Worm (Caenorhabditis elegans) whole organism, early embryonic: ENCODE results near the gene srh-252.

Experiments
- B0310.2 ChIP-seq: sonication (generic microtip); optimal IDR thresholded peaks from 2 replicates; lab custom pipeline; 2016; ENCODE audit warnings: mild to moderate bottlenecking, missing genetic modification characterization, missing compliant biosample characterization
- F13C5.2 ChIP-seq: sonication (generic microtip); optimal IDR thresholded peaks from 2 replicates; lab custom pipeline; 2017; ENCODE audit warnings: mild to moderate bottlenecking, missing genetic modification characterization, inconsistent platforms, missing compliant biosample characterization
- aly-1 ChIP-seq: sonication (generic microtip); optimal IDR thresholded peaks from 2 replicates; lab custom pipeline; 2016; ENCODE audit warnings: missing genetic modification characterization, missing compliant biosample characterization
- ama-1 ChIP-seq: fragments of 150-350 bp; optimal IDR thresholded peaks from 2 replicates; lab custom pipeline; 2014
- ceh-13 ChIP-seq: fragments of 200-800 bp; sonication (Bioruptor generic); optimal IDR thresholded peaks from 2 replicates; lab custom pipeline; 2018; ENCODE audit warnings: mild to moderate bottlenecking, missing genetic modification characterization, missing compliant biosample characterization
- ceh-36 ChIP-seq: sonication (generic microtip); optimal IDR thresholded peaks from 2 replicates; lab custom pipeline; 2016; ENCODE audit warnings: missing genetic modification characterization, inconsistent platforms, missing compliant biosample characterization
- ets-7 ChIP-seq: sonication (generic microtip); optimal IDR thresholded peaks from 2 replicates; lab custom pipeline; 2016; ENCODE audit warnings: missing genotype, missing genetic modification characterization, missing compliant biosample characterization
- flt-1 ChIP-seq: fragments of 200-800 bp; sonication (Bioruptor generic); IDR thresholded peaks from 2 replicates; pipeline ENCODE4 v1.3.6; 2022; ENCODE audit warnings: missing genetic modification characterization, missing compliant biosample characterization
- hmbx-1 ChIP-seq: sonication (generic microtip); optimal IDR thresholded peaks from 2 replicates; lab custom pipeline; 2016; ENCODE audit warnings: mild to moderate bottlenecking, missing genetic modification characterization, missing compliant biosample characterization
- hmg-4 ChIP-seq: fragments of 200-800 bp; sonication (Bioruptor generic); optimal IDR thresholded peaks from 2 replicates; lab custom pipeline; 2018; ENCODE audit warnings: mild to moderate bottlenecking, missing genetic modification characterization, missing compliant biosample characterization
- hnd-1 ChIP-seq: sonication (generic microtip); optimal IDR thresholded peaks from 2 replicates; lab custom pipeline; 2016; ENCODE audit warnings: missing genetic modification characterization, missing compliant biosample characterization
- pes-1 ChIP-seq: fragments of 200-800 bp; sonication (Bioruptor generic); IDR thresholded peaks from 2 replicates; pipeline ENCODE4 v1.3.6; 2022; ENCODE audit warnings: missing genetic modification reagents, missing genetic modification characterization, missing compliant biosample characterization
- scrt-1 ChIP-seq: fragments of 200-800 bp; sonication (Bioruptor generic); IDR thresholded peaks from 2 replicates; pipeline ENCODE4 v1.3.6; 2022; ENCODE audit warnings: missing genetic modification characterization, missing compliant biosample characterization
- sea-1 ChIP-seq: fragments of 200-800 bp; sonication (Bioruptor generic); conservative IDR thresholded peaks from 2 replicates; pipeline ENCODE4 v1.3.6; 2022; ENCODE audit warnings: missing genetic modification characterization, missing compliant biosample characterization
- tbx-11 ChIP-seq: fragments of 200-800 bp; sonication (Bioruptor generic); IDR thresholded peaks from 2 replicates; pipeline ENCODE4 v1.3.6; 2022; ENCODE audit warnings: missing genetic modification characterization, missing compliant biosample characterization
- tbx-37 ChIP-seq: fragments of 200-800 bp; sonication (Bioruptor generic); conservative IDR thresholded peaks from 2 replicates; pipeline ENCODE4 v1.3.6; 2022; ENCODE audit warnings: missing genetic modification reagents, missing genetic modification characterization, missing compliant biosample characterization
- tra-4 ChIP-seq: sonication (generic microtip); optimal IDR thresholded peaks from 2 replicates; lab custom pipeline; 2017; ENCODE audit warnings: missing genetic modification characterization, missing compliant biosample characterization

Gene srh-252

DNA sequence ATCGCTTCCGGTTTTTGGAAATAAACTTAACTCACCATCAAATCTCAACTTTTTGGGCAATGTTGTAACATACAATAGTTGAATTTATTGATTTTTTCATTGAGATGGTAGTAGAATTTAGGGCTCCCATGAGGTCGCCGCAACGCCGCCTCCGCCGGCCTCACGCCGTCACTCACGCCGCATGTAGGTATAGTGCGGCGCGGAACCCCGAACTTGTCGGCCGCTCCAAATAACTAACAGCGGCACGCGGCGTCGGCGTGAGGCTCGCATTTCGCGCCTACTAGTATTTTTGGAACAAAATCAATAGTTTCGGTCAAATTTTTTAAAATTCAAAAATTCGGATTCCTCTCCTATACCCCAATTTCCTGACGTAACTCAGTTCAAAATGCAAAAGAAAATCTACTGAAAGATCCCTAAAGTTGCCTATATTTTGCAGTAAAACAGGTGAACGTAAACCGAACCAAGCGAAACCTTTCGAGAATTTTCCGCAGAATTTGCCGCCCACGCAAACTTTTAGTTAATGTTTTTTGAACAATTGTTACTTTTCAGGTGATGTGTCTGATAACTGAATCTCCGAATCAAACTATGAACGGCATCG is 28.3 kb upstream of the srh-252 start, which contains the start of gene Y61B8A.6:
TSS of gene Y61B8A.6 (plus strand) at position 548 of the 598 bp plus-strand sequence.
- TF ChIP-seq ets-7 (tag; lab: Kevin White, UChicago) (no peak), pes-1 (GFP tag; lab: Robert Waterston, UW) (no peak), F13C5.2 (tag; lab: Kevin White, UChicago) (no peak), ama-1 (lab: Kevin White, UChicago) (no peak), ceh-13 (GFP tag; lab: Kevin White, UChicago) (no peak), aly-1 (tag; lab: Kevin White, UChicago) (no peak), hmg-4 (GFP tag; lab: Kevin White, UChicago) (no peak), hnd-1 (tag; lab: Kevin White, UChicago) (no peak), tbx-37 (GFP tag; lab: Robert Waterston, UW) (no peak), tbx-11 (no peak), flt-1 (GFP tag; lab: Robert Waterston, UW) (no peak), B0310.2 (no peak), sea-1 (no peak), ceh-36 (tag; lab: Kevin White, UChicago) (no peak)

DNA sequence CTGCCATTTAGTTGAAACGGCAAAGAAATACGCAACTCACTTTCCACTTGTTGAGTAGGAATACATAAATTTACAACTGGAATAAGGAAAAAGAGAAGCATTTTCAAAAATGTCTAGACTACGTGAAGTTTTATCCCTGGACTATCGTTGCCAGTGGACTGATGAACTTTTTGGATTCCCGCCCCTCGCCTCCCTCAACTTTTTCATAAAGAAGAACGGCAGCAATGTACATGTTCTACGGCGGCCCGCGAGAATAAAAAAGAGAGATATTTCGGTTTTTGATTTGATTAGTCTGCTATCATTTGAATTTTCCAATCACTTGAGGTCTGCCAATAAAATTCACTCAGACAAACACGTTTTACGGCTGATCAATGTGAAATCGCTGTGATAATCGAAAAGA is 25.7 kb upstream of the srh-252 start, which contains the start of gene clec-243:
TSS of gene clec-243 (minus strand) at position 101 of the 400 bp plus-strand sequence.
- TF ChIP-seq tra-4 (tag; lab: Kevin White, UChicago), result no peak

DNA sequence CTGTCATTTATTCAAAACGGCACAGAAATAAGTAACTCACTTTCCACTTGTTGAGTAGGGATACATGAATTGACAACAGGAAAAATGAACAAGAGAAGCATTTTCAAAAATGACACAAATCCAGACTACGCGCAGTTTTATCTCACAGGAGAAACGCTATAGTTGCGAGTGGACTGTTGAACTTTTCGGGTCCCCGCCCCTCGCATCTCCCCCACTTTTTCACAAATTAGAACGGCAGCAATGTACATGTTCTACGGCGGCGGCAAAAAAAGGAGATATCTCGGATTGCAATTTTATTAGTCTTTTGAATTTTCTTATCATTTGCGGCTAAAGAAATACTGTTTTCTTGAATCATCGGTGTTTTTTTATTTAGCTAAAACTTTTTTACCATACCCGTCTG is 22.2 kb upstream of the srh-252 start, which contains the start of gene clec-242:
TSS of gene clec-242 (minus strand) at position 101 of the 400 bp plus-strand sequence.
- TF ChIP-seq ceh-13 (GFP tag; lab: Kevin White, UChicago) (no peak), flt-1 (GFP tag; lab: Robert Waterston, UW) (no peak), B0310.2 (no peak), hmg-4 (GFP tag; lab: Kevin White, UChicago) (no peak), hnd-1 (tag; lab: Kevin White, UChicago) (no peak), sea-1 (no peak), tra-4 (tag; lab: Kevin White, UChicago) (no peak), ama-1 (lab: Kevin White, UChicago) (no peak), ceh-36 (tag; lab: Kevin White, UChicago) (no peak), tbx-37 (GFP tag; lab: Robert Waterston, UW) (no peak), ets-7 (tag; lab: Kevin White, UChicago) (no peak), tbx-11 (no peak), F13C5.2 (tag; lab: Kevin White, UChicago) (no peak), aly-1 (tag; lab: Kevin White, UChicago) (no peak), scrt-1 (no peak), hmbx-1 (tag; lab: Kevin White, UChicago) (no peak), pes-1 (GFP tag; lab: Robert Waterston, UW) (no peak)

DNA sequence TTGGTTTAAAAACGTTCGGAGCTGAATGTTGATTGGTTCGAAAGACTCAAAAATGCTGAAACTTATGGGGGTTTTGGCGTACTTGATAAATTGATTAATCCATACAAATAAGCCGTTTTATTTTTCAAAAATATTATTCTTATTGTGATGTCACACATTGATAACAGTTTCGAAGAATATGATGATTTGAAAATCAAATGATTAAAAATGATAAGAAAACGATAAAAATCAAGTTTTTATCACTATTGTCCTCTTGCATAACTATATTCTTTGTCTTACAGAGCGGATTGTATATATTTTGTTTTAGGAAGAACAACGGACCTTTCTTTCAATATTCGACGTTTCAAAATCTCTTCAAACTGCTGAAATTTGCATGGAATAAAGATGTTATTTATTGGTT is 19.8 kb upstream of the srh-252 start:
- TF ChIP-seq pes-1 (GFP tag; lab: Robert Waterston, UW) (no peak), tra-4 (tag; lab: Kevin White, UChicago) (no peak), tbx-37 (GFP tag; lab: Robert Waterston, UW) (no peak), ceh-36 (tag; lab: Kevin White, UChicago) (no peak), ceh-13 (GFP tag; lab: Kevin White, UChicago) (no peak)

DNA sequence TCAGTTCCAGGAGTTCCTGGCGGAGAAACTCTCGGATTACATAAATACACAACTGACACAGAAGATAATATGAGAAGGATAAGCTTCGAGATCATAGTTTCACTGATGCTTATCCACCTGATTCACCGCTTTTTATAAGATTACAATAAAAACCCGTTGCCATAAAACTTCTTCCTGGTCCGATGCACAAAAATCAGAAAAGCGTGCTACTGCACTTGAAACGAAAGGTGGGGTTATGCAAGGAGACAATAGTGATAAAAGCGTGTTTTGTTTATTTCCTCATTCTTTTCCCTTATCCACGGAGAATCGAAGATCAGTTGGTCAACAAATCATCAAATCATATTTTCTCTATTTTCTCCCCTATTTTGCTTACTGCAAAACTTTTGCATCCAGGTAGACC is 19.3 kb upstream of the srh-252 start, which contains the start of gene Y68A4B.3:
TSS of gene Y68A4B.3 (minus strand) at position 101 of the 400 bp plus-strand sequence.
- TF ChIP-seq hmg-4 (GFP tag; lab: Kevin White, UChicago) (no peak), hnd-1 (tag; lab: Kevin White, UChicago) (no peak), ceh-13 (GFP tag; lab: Kevin White, UChicago) (no peak), ceh-36 (tag; lab: Kevin White, UChicago) (no peak), sea-1 (no peak), tra-4 (tag; lab: Kevin White, UChicago) (no peak), scrt-1 (no peak), F13C5.2 (tag; lab: Kevin White, UChicago) (no peak), hmbx-1 (tag; lab: Kevin White, UChicago) (no peak)

DNA sequence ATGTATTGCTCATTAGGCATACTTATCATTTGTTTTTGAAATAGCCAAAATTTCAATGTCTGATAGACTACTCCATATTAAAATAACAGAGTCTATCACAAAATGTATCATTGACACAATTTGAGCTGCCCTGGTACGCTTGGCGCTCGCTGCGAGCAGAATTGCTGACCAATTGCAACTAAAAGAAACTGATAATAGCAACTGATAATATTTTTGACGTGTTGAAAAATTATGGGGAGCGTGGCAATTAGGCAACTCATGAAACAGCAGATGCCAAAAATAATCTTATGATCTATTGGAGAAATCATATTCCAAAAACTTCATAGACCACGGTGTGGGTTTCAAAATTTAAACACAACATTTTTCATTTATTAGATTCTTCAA is 18.1 kb upstream of the srh-252 start:
- TF ChIP-seq B0310.2 (no peak), hmg-4 (GFP tag; lab: Kevin White, UChicago) (no peak), hmbx-1 (tag; lab: Kevin White, UChicago) (no peak)

DNA sequence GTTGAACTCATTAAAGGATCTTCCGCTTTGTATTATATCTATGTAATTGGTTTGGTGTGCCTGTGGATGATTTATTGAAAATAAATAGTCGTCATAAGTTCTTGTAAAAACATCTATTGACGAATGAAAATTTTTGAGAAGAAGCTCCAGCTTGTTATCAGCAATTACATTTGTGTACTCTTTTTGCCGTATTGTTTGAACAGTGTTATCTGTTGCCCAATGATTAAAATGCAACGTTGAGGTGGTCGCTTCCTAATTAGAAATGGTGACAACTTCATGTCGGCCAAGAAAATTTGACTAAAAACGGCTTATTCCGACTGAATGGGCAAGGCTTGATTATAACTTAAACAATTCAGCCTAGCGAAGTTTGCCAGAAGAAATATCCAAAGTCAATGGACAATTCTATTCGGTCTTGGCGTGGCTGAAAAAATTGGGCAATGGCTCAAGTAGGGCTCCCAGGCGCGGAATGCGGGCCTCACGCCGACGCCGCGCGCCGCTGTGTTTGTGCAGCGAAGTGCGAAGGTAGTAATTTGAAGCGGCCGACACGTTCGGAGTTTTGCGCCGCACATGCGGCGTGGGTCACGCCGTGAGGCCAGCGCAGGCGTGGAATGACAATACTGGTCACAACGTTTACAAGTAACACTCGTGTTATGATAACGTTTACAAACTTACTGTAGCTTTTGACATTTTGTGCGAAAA is 17.5 kb upstream of the srh-252 start:
- no peak for TF ChIP-seq ets-7 (tag; lab: Kevin White, UChicago)
- no peak for TF ChIP-seq flt-1 (GFP tag; lab: Robert Waterston, UW)
- TF ChIP-seq tra-4 (tag; lab: Kevin White, UChicago), result no peak
- no peak for TF ChIP-seq hmg-4 (GFP tag; lab: Kevin White, UChicago)

DNA sequence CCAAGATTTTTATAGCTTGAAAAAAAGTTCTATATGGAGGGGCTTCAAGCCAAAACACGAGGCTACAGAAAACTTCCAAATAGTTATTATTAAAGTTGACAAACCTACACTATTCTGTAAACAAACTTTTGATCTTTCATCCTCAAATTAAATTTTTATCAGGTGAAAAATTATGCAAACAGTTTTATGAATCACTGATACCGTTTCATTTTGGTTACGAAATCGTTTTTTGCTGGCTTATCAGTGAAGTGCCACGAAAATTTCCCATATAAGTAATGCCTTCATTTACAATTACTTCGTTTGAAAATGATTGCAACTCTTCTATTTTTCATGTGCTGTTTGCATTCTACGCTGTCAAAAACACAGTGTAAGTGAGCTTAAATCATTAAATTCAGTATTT is 15.6 kb upstream of the srh-252 start, which contains the start of gene T19C9.8:
TSS of gene T19C9.8 (plus strand) at position 299 of the 400 bp plus-strand sequence.
- no peak for TF ChIP-seq ets-7 (tag; lab: Kevin White, UChicago)
- no peak for TF ChIP-seq hmbx-1 (tag; lab: Kevin White, UChicago)
- no peak for TF ChIP-seq ceh-13 (GFP tag; lab: Kevin White, UChicago)
- no peak for TF ChIP-seq aly-1 (tag; lab: Kevin White, UChicago)
- no peak for TF ChIP-seq tbx-37 (GFP tag; lab: Robert Waterston, UW)
- no peak for TF ChIP-seq F13C5.2 (tag; lab: Kevin White, UChicago)
- no peak for TF ChIP-seq ama-1 (lab: Kevin White, UChicago)
